Worm (Caenorhabditis elegans) whole organism, L4 larva: Measurements from ENCODE around the gene str-124.

ENCODE experiments used
- lin-38 ChIP-seq: fragments of 200-800 bp; sonication (Bioruptor generic); IDR thresholded peaks from 2 replicates; pipeline ENCODE4 v1.3.6; 2022; ENCODE audit warnings: missing genetic modification reagents, missing genetic modification characterization, missing compliant biosample characterization
- nhr-48 ChIP-seq: sonication (generic microtip); optimal IDR thresholded peaks from 2 replicates; lab custom pipeline; 2016; ENCODE audit warnings: mild to moderate bottlenecking, missing genetic modification characterization, missing compliant biosample characterization
- skn-1 ChIP-seq: fragments of 150-350 bp; optimal IDR thresholded peaks from 2 replicates; lab custom pipeline; 2014; ENCODE audit warnings: missing biosample characterization, missing genetic modification characterization
- snpc-4 ChIP-seq: fragments of 150-350 bp; optimal IDR thresholded peaks from 2 replicates; lab custom pipeline; 2014; ENCODE audit warnings: missing biosample characterization, missing genetic modification characterization
- zag-1 ChIP-seq: fragments of 150-350 bp; optimal IDR thresholded peaks from 2 replicates; lab custom pipeline; 2014; ENCODE audit warnings: missing biosample characterization, missing genetic modification characterization

DNA sequence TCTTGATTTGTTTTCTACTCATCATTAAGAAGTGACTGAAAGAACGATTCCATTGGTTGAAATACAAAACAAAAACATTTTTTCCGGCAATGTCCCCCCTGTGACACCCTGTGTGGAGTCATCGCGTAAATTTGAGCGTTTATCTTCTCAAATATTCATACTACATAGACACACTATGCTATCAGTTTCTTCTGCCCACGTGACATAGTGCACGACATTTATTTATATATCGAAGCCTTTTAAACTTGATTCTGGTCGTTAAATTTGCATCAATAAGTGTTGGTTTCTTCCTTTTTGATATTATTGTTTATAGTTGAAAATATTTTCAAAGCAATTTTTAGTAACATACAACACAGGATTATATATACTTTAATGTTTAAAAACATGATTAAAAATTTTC lies 28.7 kb upstream of the str-124 start:
- TF ChIP-seq zag-1 (tag; lab: Kevin White, UChicago) (no peak), snpc-4 (tag; lab: Kevin White, UChicago) (no peak), lin-38 (GFP tag; lab: Robert Waterston, UW) (no peak), nhr-48 (tag; lab: Kevin White, UChicago) (no peak), skn-1 (tag; lab: Kevin White, UChicago) (no peak)
